Fruit fly (Drosophila melanogaster) whole organism: ENCODE results near the gene CG18547.

Experiments used
- CG8478 ChIP-seq: fragments of >200 bp; optimal IDR thresholded peaks from 2 replicates; lab custom pipeline; 2018; ENCODE audit warnings: inconsistent platforms
- Dll ChIP-seq: fragments of >200 bp; optimal IDR thresholded peaks from 2 replicates; lab custom pipeline; 2017
- EcR ChIP-seq, 2 experiments: fragments of >200 bp; optimal IDR thresholded peaks; 2 replicates each; lab custom pipeline; 2017; ENCODE audit warnings: missing biosample characterization in 2 of 2, missing genetic modification characterization in 2 of 2, missing genetic modification reagents in 2 of 2
- pan ChIP-seq: fragments of >200 bp; optimal IDR thresholded peaks from 2 replicates; lab custom pipeline; 2017
- psq ChIP-seq: fragments of >200 bp; optimal IDR thresholded peaks from 2 replicates; lab custom pipeline; 2017
- usp ChIP-seq: fragments of >200 bp; optimal IDR thresholded peaks from 2 replicates; lab custom pipeline; 2017; ENCODE audit warnings: missing biosample characterization, missing genetic modification characterization, mixed read lengths

The CG18547 gene

dm6 chr3R:11947079-11947869 is 32.9 kb downstream of the CG18547 start:
- TF ChIP-seq CG8478 (no peak), pan (no peak), Dll (lab: Kevin White, UChicago) (no peak), usp (GFP tag; lab: Kevin White, UChicago) (no peak), EcR (GFP tag; optimal IDR thresholded peaks at IDR 0.05; lab: Kevin White, UChicago) (no peak), psq (lab: Kevin White, UChicago) (no peak)

DNA sequence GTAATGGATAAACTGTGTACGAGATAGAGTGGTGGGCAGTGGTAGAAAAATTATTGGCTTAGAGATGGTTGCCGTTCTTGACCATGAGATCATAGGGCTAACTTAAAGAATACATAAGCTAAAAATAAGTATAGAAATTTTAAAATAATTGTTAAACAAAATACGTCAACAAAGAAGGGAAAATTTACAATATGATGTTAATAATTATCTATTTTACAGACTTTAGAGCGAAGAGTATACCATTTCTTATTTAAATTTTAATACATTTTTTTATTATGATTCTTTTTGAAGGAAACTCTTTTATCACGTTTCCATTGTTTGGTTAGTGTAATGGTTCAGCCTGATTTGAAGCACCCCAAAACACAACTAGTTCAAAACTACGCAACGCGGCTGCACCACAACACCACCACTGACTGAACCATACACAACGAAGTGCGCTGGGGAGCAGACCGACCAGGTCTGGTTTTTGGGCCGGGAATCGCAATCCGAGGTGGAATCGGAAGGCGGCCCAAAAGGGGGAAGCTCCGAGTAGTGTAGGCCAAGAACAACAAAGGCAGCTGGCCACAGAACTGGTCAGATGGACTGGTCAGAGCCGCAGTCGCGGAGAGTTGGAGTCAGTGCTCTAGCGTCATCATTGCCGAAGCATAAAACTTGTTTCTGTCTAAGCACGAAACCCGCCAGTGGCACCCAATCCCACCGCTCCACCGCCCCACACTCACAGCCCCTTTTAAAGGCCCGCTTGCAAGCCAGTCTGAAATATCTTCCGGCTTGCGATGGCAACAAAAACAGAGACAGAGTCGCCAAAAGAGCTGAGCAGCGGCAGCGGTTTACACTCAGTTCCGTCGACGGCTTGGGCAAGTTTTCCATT is 34.5 kb downstream of the CG18547 start:
- TF ChIP-seq CG8478: no peak
- TF ChIP-seq psq (lab: Kevin White, UChicago): no peak
- no peak for TF ChIP-seq Dll (lab: Kevin White, UChicago)
- TF ChIP-seq pan: no peak
- no peak for TF ChIP-seq EcR (GFP tag; optimal IDR thresholded peaks at IDR 0.05; lab: Kevin White, UChicago)
- no peak for TF ChIP-seq usp (GFP tag; lab: Kevin White, UChicago)

dm6 chr3R:11941116-11941515 is 39.1 kb downstream of the CG18547 start:
- TF ChIP-seq CG8478 (no peak), Dll (lab: Kevin White, UChicago) (no peak), EcR (GFP tag; optimal IDR thresholded peaks at IDR 0.05; lab: Kevin White, UChicago) (no peak), pan (no peak), psq (lab: Kevin White, UChicago) (no peak), usp (GFP tag; lab: Kevin White, UChicago) (no peak)

- TF ChIP-seq EcR (GFP tag; optimal IDR thresholded peaks at IDR 0.05; lab: Kevin White, UChicago) (no peak), CG8478 (no peak), psq (lab: Kevin White, UChicago) (no peak), usp (GFP tag; lab: Kevin White, UChicago) (no peak), pan (no peak), Dll (lab: Kevin White, UChicago) (no peak)
Measured at dm6 chr3R:11937427-11938114, 42.6 kb downstream of the CG18547 start.

- TF ChIP-seq usp (GFP tag; lab: Kevin White, UChicago): no peak
- TF ChIP-seq psq (lab: Kevin White, UChicago): no peak
- no peak for TF ChIP-seq EcR (GFP tag; optimal IDR thresholded peaks at IDR 0.05; lab: Kevin White, UChicago)
- no peak for TF ChIP-seq CG8478
- TF ChIP-seq Dll (lab: Kevin White, UChicago): no peak
Measured at dm6 chr3R:11933903-11934302, 46.3 kb downstream of the CG18547 start.

- TF ChIP-seq pan (no peak), EcR (GFP tag; optimal IDR thresholded peaks at IDR 0.05; lab: Kevin White, UChicago) (no peak), usp (GFP tag; lab: Kevin White, UChicago) (no peak), Dll (lab: Kevin White, UChicago) (no peak), psq (lab: Kevin White, UChicago) (no peak), CG8478 (no peak)
Measured at dm6 chr3R:11930962-11931361, 49.2 kb downstream of the CG18547 start, which contains the start of gene CG14731. CG14731 (plus strand) TSS chr3R:11931262.
